Worm (Caenorhabditis elegans) whole organism, late embryonic: ENCODE data around the gene dop-2.
A peak's percentile ranks its signal among the peaks of the same experiment; 100 is the strongest.

Experiments used
- C38D4.7 ChIP-seq: fragments of 200-800 bp; sonication (Bioruptor generic); optimal IDR thresholded peaks from 2 replicates; lab custom pipeline; 2018; ENCODE audit warnings: mild to moderate bottlenecking, missing genetic modification characterization, moderate library complexity, missing compliant biosample characterization
- F13H6.1 ChIP-seq: sonication (generic microtip); optimal IDR thresholded peaks from 2 replicates; lab custom pipeline; 2016; ENCODE audit warnings: missing genetic modification characterization, missing compliant biosample characterization
- K02D7.2 ChIP-seq: sonication (generic microtip); optimal IDR thresholded peaks from 2 replicates; lab custom pipeline; 2017; ENCODE audit warnings: mild to moderate bottlenecking, missing genetic modification characterization, missing compliant biosample characterization
- K09A11.1 ChIP-seq: sonication (generic microtip); optimal IDR thresholded peaks from 2 replicates; lab custom pipeline; 2017; ENCODE audit warnings: antibody characterized with exemption, mild to moderate bottlenecking, missing genetic modification characterization, missing compliant biosample characterization; ENCODE audit not compliant: insufficient read depth
- T23F11.4 ChIP-seq: fragments of 200-800 bp; sonication (Bioruptor generic); optimal IDR thresholded peaks from 2 replicates; lab custom pipeline; 2018; ENCODE audit warnings: mild to moderate bottlenecking, missing genetic modification characterization, missing compliant biosample characterization
- ahr-1 ChIP-seq: sonication (generic microtip); optimal IDR thresholded peaks from 2 replicates; lab custom pipeline; 2016; ENCODE audit warnings: missing genetic modification characterization, missing compliant biosample characterization
- ama-1 ChIP-seq: fragments of 150-350 bp; optimal IDR thresholded peaks from 2 replicates; lab custom pipeline; 2014
- ceh-2 ChIP-seq: sonication (generic microtip); optimal IDR thresholded peaks from 2 replicates; lab custom pipeline; 2016; ENCODE audit warnings: missing genotype, missing genetic modification characterization, missing compliant biosample characterization
- ceh-22 ChIP-seq: sonication (generic microtip); optimal IDR thresholded peaks from 2 replicates; lab custom pipeline; 2017; ENCODE audit warnings: missing biosample characterization, missing genetic modification characterization
- ceh-24 ChIP-seq: sonication (generic microtip); optimal IDR thresholded peaks from 2 replicates; lab custom pipeline; 2016; ENCODE audit warnings: mild to moderate bottlenecking, missing genetic modification characterization, missing compliant biosample characterization
- ceh-30 ChIP-seq: fragments of 150-350 bp; optimal IDR thresholded peaks from 2 replicates; lab custom pipeline; 2014; ENCODE audit warnings: missing biosample characterization, missing genetic modification characterization
- ceh-34 ChIP-seq: sonication (generic microtip); optimal IDR thresholded peaks from 2 replicates; lab custom pipeline; 2016; ENCODE audit warnings: mild to moderate bottlenecking, missing genetic modification characterization, missing compliant biosample characterization
- ceh-45 ChIP-seq: fragments of 200-800 bp; sonication (Bioruptor generic); IDR thresholded peaks from 2 replicates; pipeline ENCODE4 v1.3.6; 2022; ENCODE audit warnings: missing genetic modification reagents, missing genetic modification characterization, missing compliant biosample characterization
- ceh-6 ChIP-seq: fragments of 200-800 bp; sonication (Bioruptor generic); optimal IDR thresholded peaks from 2 replicates; lab custom pipeline; 2018; ENCODE audit warnings: mild to moderate bottlenecking, missing genetic modification characterization, missing compliant biosample characterization
- ceh-9 ChIP-seq: sonication (generic microtip); optimal IDR thresholded peaks from 2 replicates; lab custom pipeline; 2016; ENCODE audit warnings: mild to moderate bottlenecking, missing genetic modification characterization, inconsistent platforms, missing compliant biosample characterization
- che-1 ChIP-seq: sonication (generic microtip); optimal IDR thresholded peaks from 2 replicates; lab custom pipeline; 2016; ENCODE audit warnings: mild to moderate bottlenecking, missing genetic modification characterization, missing compliant biosample characterization
- elt-2 ChIP-seq: sonication (generic microtip); optimal IDR thresholded peaks from 2 replicates; lab custom pipeline; 2016; ENCODE audit warnings: missing genetic modification reagents, missing genetic modification characterization, missing compliant biosample characterization
- elt-4 ChIP-seq: sonication (generic microtip); optimal IDR thresholded peaks from 2 replicates; lab custom pipeline; 2016; ENCODE audit warnings: missing genetic modification characterization, missing compliant biosample characterization
- fkh-6 ChIP-seq: sonication (generic microtip); optimal IDR thresholded peaks from 2 replicates; lab custom pipeline; 2016; ENCODE audit warnings: missing genetic modification characterization, missing compliant biosample characterization
- hlh-13 ChIP-seq: fragments of 200-800 bp; sonication (Bioruptor generic); optimal IDR thresholded peaks from 2 replicates; lab custom pipeline; 2018; ENCODE audit warnings: mild to moderate bottlenecking, missing genetic modification characterization, missing compliant biosample characterization
- hlh-6 ChIP-seq: sonication (generic microtip); optimal IDR thresholded peaks from 2 replicates; lab custom pipeline; 2016; ENCODE audit warnings: missing genotype, missing genetic modification characterization, missing compliant biosample characterization
- hlh-8 ChIP-seq: sonication (generic microtip); optimal IDR thresholded peaks from 2 replicates; lab custom pipeline; 2016; ENCODE audit warnings: missing genotype, missing genetic modification characterization, missing compliant biosample characterization
- lin-11 ChIP-seq: fragments of 200-800 bp; sonication (Bioruptor generic); optimal IDR thresholded peaks from 2 replicates; lab custom pipeline; 2018; ENCODE audit warnings: mild to moderate bottlenecking, missing genetic modification characterization, missing compliant biosample characterization
- nfya-1 ChIP-seq: sonication (generic microtip); optimal IDR thresholded peaks from 2 replicates; lab custom pipeline; 2017; ENCODE audit warnings: missing genetic modification characterization, mild to moderate bottlenecking, missing compliant biosample characterization, antibody characterized with exemption, moderate library complexity
- nhr-232 ChIP-seq: sonication (generic microtip); optimal IDR thresholded peaks from 2 replicates; lab custom pipeline; 2016; ENCODE audit warnings: missing genetic modification characterization, missing compliant biosample characterization
- odd-2 ChIP-seq: sonication (generic microtip); optimal IDR thresholded peaks from 2 replicates; lab custom pipeline; 2017; ENCODE audit warnings: antibody characterized with exemption, mild to moderate bottlenecking, missing genetic modification characterization, missing compliant biosample characterization
- pag-3 ChIP-seq: sonication (generic microtip); optimal IDR thresholded peaks from 2 replicates; lab custom pipeline; 2016; ENCODE audit warnings: missing compliant biosample characterization, missing genetic modification characterization, borderline replicate concordance
- pax-1 ChIP-seq: fragments of 150-350 bp; optimal IDR thresholded peaks from 2 replicates; lab custom pipeline; 2014; ENCODE audit warnings: missing biosample characterization, missing genetic modification characterization
- pha-2 ChIP-seq: sonication (generic microtip); optimal IDR thresholded peaks from 2 replicates; lab custom pipeline; 2017; ENCODE audit warnings: mild to moderate bottlenecking, missing genetic modification characterization, missing compliant biosample characterization
- pha-4 ChIP-seq: fragments of 150-350 bp; optimal IDR thresholded peaks from 2 replicates; lab custom pipeline; 2018; ENCODE audit warnings: missing biosample characterization, missing genetic modification reagents, missing genetic modification characterization
- ref-2 ChIP-seq: sonication (generic microtip); optimal IDR thresholded peaks from 2 replicates; lab custom pipeline; 2016; ENCODE audit warnings: missing genetic modification characterization, missing compliant biosample characterization
- syd-9 ChIP-seq: sonication (generic microtip); optimal IDR thresholded peaks from 2 replicates; lab custom pipeline; 2016; ENCODE audit warnings: mild to moderate bottlenecking, missing genetic modification characterization, moderate library complexity, missing compliant biosample characterization
- tbx-7 ChIP-seq: sonication (generic microtip); optimal IDR thresholded peaks from 2 replicates; lab custom pipeline; 2016; ENCODE audit warnings: missing genotype, missing genetic modification characterization, missing compliant biosample characterization
- ttx-3 ChIP-seq: sonication (generic microtip); optimal IDR thresholded peaks from 2 replicates; lab custom pipeline; 2016; ENCODE audit warnings: missing genetic modification reagents, missing genetic modification characterization, missing compliant biosample characterization
- unc-3 ChIP-seq, 2 experiments: fragments of 200-800 bp in 1 of 2; sonication (Bioruptor generic) in 1 of 2; sonication (generic microtip) in 1 of 2; conservative IDR thresholded peaks in 1 of 2; optimal IDR thresholded peaks in 1 of 2; 2 replicates each; pipeline versions ENCODE4 v1.3.6 to Lab custom; 2016 to 2022; ENCODE audit warnings: missing compliant biosample characterization in 2 of 2, missing genetic modification characterization in 2 of 2, missing genetic modification reagents in 1 of 2
- unc-55 ChIP-seq: sonication (generic microtip); optimal IDR thresholded peaks from 2 replicates; lab custom pipeline; 2017; ENCODE audit warnings: missing biosample characterization, missing genetic modification reagents, missing genetic modification characterization
- unc-86 ChIP-seq: sonication (generic microtip); optimal IDR thresholded peaks from 2 replicates; lab custom pipeline; 2016; ENCODE audit warnings: missing genetic modification characterization, missing compliant biosample characterization

The dop-2 gene

ce11 chrV:9582594-9583322 lies 25.6 kb upstream of the dop-2 start, which contains the start of gene rtfo-1 (continued):
- TF ChIP-seq tbx-7 (tag; lab: Kevin White, UChicago) (no peak), pha-4 (no peak), syd-9 (tag; lab: Kevin White, UChicago) (peak; percentile 14), ceh-2 (tag; lab: Kevin White, UChicago) (peak; percentile 57), elt-4 (tag; lab: Kevin White, UChicago) (no peak), C38D4.7 (peak; percentile 43), ceh-24 (no peak), ama-1 (no peak), nfya-1 (peak; percentile 72), nhr-232 (tag; lab: Kevin White, UChicago) (no peak), unc-3 (GFP tag; conservative IDR thresholded peaks at IDR 0.05; lab: Robert Waterston, UW) (no peak), unc-3 (tag; optimal IDR thresholded peaks at IDR 0.05; lab: Kevin White, UChicago) (no peak), pag-3 (tag; lab: Kevin White, UChicago) (no peak), hlh-6 (no peak), unc-55 (GFP tag; lab: Kevin White, UChicago) (no peak), ceh-34 (tag; lab: Kevin White, UChicago) (peak; percentile 24), F13H6.1 (tag; lab: Kevin White, UChicago) (no peak), K02D7.2 (no peak), fkh-6 (tag; lab: Kevin White, UChicago) (peak; percentile 13), ceh-22 (tag; lab: Kevin White, UChicago) (no peak), hlh-8 (tag; lab: Kevin White, UChicago) (peak; percentile 2), K09A11.1 (tag; lab: Kevin White, UChicago) (peak; percentile 75), pha-2 (tag; lab: Kevin White, UChicago) (peak; percentile 61), elt-2 (peak; percentile 79)

ce11 chrV:9583323-9583644 lies 25.1 kb upstream of the dop-2 start, which contains the start of gene K09G1.1:
TSS of gene K09G1.1 (plus strand) at chrV:9583545.
- TF ChIP-seq pha-2 (tag; lab: Kevin White, UChicago), result no peak
- no peak for TF ChIP-seq pha-4
- no peak for TF ChIP-seq unc-86 (tag; lab: Kevin White, UChicago)
- TF ChIP-seq elt-2, result no peak
- TF ChIP-seq nhr-232 (tag; lab: Kevin White, UChicago), result no peak
- TF ChIP-seq elt-4 (tag; lab: Kevin White, UChicago), result no peak
- TF ChIP-seq K02D7.2, result no peak
- no peak for TF ChIP-seq ceh-22 (tag; lab: Kevin White, UChicago)
- no peak for TF ChIP-seq odd-2
- TF ChIP-seq hlh-13 (GFP tag; lab: Kevin White, UChicago), result no peak
- no peak for TF ChIP-seq ceh-24
- TF ChIP-seq ahr-1, result no peak
- no peak for TF ChIP-seq che-1
- TF ChIP-seq ref-2 (tag; lab: Kevin White, UChicago), result no peak
- TF ChIP-seq ttx-3 (tag; lab: Kevin White, UChicago), result no peak
- TF ChIP-seq lin-11 (tag; lab: Kevin White, UChicago), result no peak

ce11 chrV:9584263-9584662 lies 24.1 kb upstream of the dop-2 start:
- TF ChIP-seq hlh-8 (tag; lab: Kevin White, UChicago), result no peak

DNA sequence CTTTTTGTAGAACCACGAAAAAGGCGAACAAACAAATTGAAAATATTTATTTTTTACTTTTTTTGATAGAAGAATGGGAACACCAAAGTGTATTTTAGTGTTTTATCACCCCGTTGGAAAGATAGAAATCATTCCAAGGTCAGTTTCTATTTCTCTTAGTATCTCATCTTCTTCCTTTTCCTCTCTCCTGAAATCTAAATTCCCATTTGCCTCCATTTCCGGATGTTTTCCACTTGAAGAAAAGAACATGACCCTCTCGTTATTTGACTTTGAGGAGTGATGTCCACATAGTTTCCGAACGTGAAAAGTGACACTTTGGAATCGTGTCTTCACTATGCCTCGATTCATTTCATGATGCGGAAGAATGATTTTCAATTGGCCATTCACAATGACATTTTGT lies 20.7 kb upstream of the dop-2 start:
- TF ChIP-seq lin-11 (tag; lab: Kevin White, UChicago) (no peak), pax-1 (tag; lab: Kevin White, UChicago) (no peak), ceh-9 (no peak), ceh-30 (tag; lab: Kevin White, UChicago) (no peak), ceh-45 (GFP tag; lab: Robert Waterston, UW) (no peak), ceh-6 (GFP tag; lab: Kevin White, UChicago) (no peak), T23F11.4 (GFP tag; lab: Kevin White, UChicago) (no peak)
